Fruit fly (Drosophila melanogaster) whole organism, embryonic: ENCODE results near the gene dind.

Source experiments
- CG2712 ChIP-seq: fragments of 200-800 bp; optimal IDR thresholded peaks from 3 replicates; lab custom pipeline; 2019; ENCODE audit warnings: missing biosample characterization, mild to moderate bottlenecking, missing genetic modification characterization, moderate library complexity
- CG6654 ChIP-seq: fragments of 200-800 bp; sonication (Bioruptor generic); optimal IDR thresholded peaks from 2 replicates; lab custom pipeline; 2017; ENCODE audit warnings: missing biosample characterization, mild to moderate bottlenecking, missing genetic modification characterization
- CG8765 ChIP-seq: fragments of 200-800 bp; sonication (Bioruptor generic); IDR thresholded peaks from 2 replicates; pipeline ENCODE4 v1.3.6; 2022; ENCODE audit warnings: missing biosample characterization, missing genetic modification characterization
- Kr ChIP-seq: fragments of 200-800 bp; sonication (Bioruptor generic); optimal IDR thresholded peaks from 2 replicates; lab custom pipeline; 2017; ENCODE audit warnings: missing biosample characterization, mild to moderate bottlenecking, missing genetic modification characterization
- MESR4 ChIP-seq: fragments of 200-800 bp; sonication (Bioruptor generic); optimal IDR thresholded peaks from 2 replicates; lab custom pipeline; 2018; ENCODE audit warnings: missing biosample characterization, mild to moderate bottlenecking, missing genetic modification characterization, moderate library complexity
- Optix ChIP-seq: fragments of 200-800 bp; sonication (Bioruptor generic); IDR thresholded peaks from 3 replicates; pipeline ENCODE4 v1.3.6; 2022; ENCODE audit warnings: missing biosample characterization, missing genetic modification characterization
- ara ChIP-seq: fragments of 200-800 bp; sonication (Bioruptor generic); IDR thresholded peaks from 2 replicates; pipeline ENCODE4 v1.3.6; 2022; ENCODE audit warnings: missing biosample characterization, missing genetic modification characterization
- kah ChIP-seq: fragments of 200-800 bp; sonication (Bioruptor generic); optimal IDR thresholded peaks from 2 replicates; lab custom pipeline; 2018; ENCODE audit warnings: missing biosample characterization, mild to moderate bottlenecking, missing genetic modification characterization
- org-1 ChIP-seq: fragments of 200-800 bp; sonication (Bioruptor generic); optimal IDR thresholded peaks from 2 replicates; lab custom pipeline; 2017; ENCODE audit warnings: missing biosample characterization, missing genetic modification characterization
- unc-4 ChIP-seq: fragments of 200-800 bp; sonication (Bioruptor generic); IDR thresholded peaks from 2 replicates; pipeline ENCODE4 v1.3.6; 2022; ENCODE audit warnings: missing biosample characterization, missing genetic modification characterization; ENCODE audit not compliant: partially characterized antibody

- TF ChIP-seq CG8765 (no peak), MESR4 (GFP tag; lab: Kevin White, UChicago) (no peak), CG2712 (tag; lab: Kevin White, UChicago) (no peak), CG6654 (no peak), ara (GFP tag; lab: Robert Waterston, UW) (no peak), kah (GFP tag; lab: Kevin White, UChicago) (no peak), unc-4 (no peak), Kr (GFP tag; lab: Kevin White, UChicago) (no peak), Optix (GFP tag; lab: Robert Waterston, UW) (no peak), org-1 (no peak)
Observed at dm6 chr3R:18693611-18694010, 16.3 kb upstream of the dind start, which contains the start of gene CG14300.
